Fruit fly (Drosophila melanogaster) whole organism, embryonic: ENCODE results near the gene Rab3GAP1.

ENCODE experiments used
- Adf1 ChIP-seq: fragments of 200-800 bp; sonication (Bioruptor generic); IDR thresholded peaks from 2 replicates; pipeline ENCODE4 v1.3.6; 2022; ENCODE audit warnings: missing biosample characterization, missing genetic modification characterization
- Antp ChIP-seq: fragments of 200-800 bp; sonication (Bioruptor generic); optimal IDR thresholded peaks from 3 replicates; lab custom pipeline; 2016; ENCODE audit warnings: missing biosample characterization, missing genetic modification characterization
- Awh ChIP-seq: fragments of 200-800 bp; sonication (Bioruptor generic); IDR thresholded peaks from 2 replicates; pipeline ENCODE4, ENCODE4 v1.3.6; 2022; ENCODE audit warnings: missing biosample characterization, missing genetic modification characterization
- CG1233 ChIP-seq: fragments of 200-800 bp; sonication (Bioruptor generic); optimal IDR thresholded peaks from 4 replicates; lab custom pipeline; 2018; ENCODE audit warnings: missing biosample characterization, mild to moderate bottlenecking, missing genetic modification characterization
- CG12744 ChIP-seq: fragments of 200-800 bp; sonication (Bioruptor generic); optimal IDR thresholded peaks from 2 replicates; lab custom pipeline; 2016; ENCODE audit warnings: missing biosample characterization, missing genetic modification characterization
- CG14965 ChIP-seq: fragments of 200-800 bp; sonication (Bioruptor generic); optimal IDR thresholded peaks from 2 replicates; lab custom pipeline; 2016; ENCODE audit warnings: missing biosample characterization, missing genetic modification characterization, borderline replicate concordance
- CG15601 ChIP-seq: fragments of 200-800 bp; sonication (Bioruptor generic); optimal IDR thresholded peaks from 3 replicates; lab custom pipeline; 2019; ENCODE audit warnings: missing biosample characterization, mild to moderate bottlenecking, missing genetic modification characterization, moderate library complexity
- CG16779 ChIP-seq: fragments of 200-800 bp; sonication (Bioruptor generic); IDR thresholded peaks from 2 replicates; pipeline ENCODE4 v1.3.6; 2022; ENCODE audit warnings: missing biosample characterization, missing genetic modification characterization
- CG17385 ChIP-seq: fragments of 200-800 bp; sonication (Bioruptor generic); optimal IDR thresholded peaks from 3 replicates; lab custom pipeline; 2018; ENCODE audit warnings: missing biosample characterization, mild to moderate bottlenecking, missing genetic modification characterization
- CG1832 ChIP-seq: fragments of 200-800 bp; sonication (Bioruptor generic); optimal IDR thresholded peaks from 2 replicates; lab custom pipeline; 2017; ENCODE audit warnings: missing biosample characterization, mild to moderate bottlenecking, missing genetic modification characterization, inconsistent platforms
- CG2875 ChIP-seq: fragments of 200-800 bp; sonication (Bioruptor generic); optimal IDR thresholded peaks from 2 replicates; lab custom pipeline; 2017; ENCODE audit warnings: missing biosample characterization, mild to moderate bottlenecking, missing genetic modification characterization, missing genetic modification reagents
- CG30431 ChIP-seq: fragments of 200-800 bp; sonication (Bioruptor generic); optimal IDR thresholded peaks from 2 replicates; lab custom pipeline; 2017; ENCODE audit warnings: missing biosample characterization, missing genetic modification characterization
- CG43689 ChIP-seq: fragments of 200-800 bp; sonication (Bioruptor generic); IDR thresholded peaks from 2 replicates; pipeline ENCODE4 v1.3.6; 2022; ENCODE audit warnings: missing biosample characterization, missing genetic modification characterization
- CG5245 ChIP-seq: fragments of 200-800 bp; sonication (Bioruptor generic); optimal IDR thresholded peaks from 3 replicates; lab custom pipeline; 2016; ENCODE audit warnings: missing biosample characterization, missing genetic modification characterization
- CG6654 ChIP-seq: fragments of 200-800 bp; sonication (Bioruptor generic); optimal IDR thresholded peaks from 2 replicates; lab custom pipeline; 2017; ENCODE audit warnings: missing biosample characterization, mild to moderate bottlenecking, missing genetic modification characterization
- CG6683 ChIP-seq: fragments of 200-800 bp; sonication (Bioruptor generic); optimal IDR thresholded peaks from 2 replicates; lab custom pipeline; 2017; ENCODE audit warnings: missing biosample characterization, mild to moderate bottlenecking, missing genetic modification characterization, missing genetic modification reagents
- CG6813 ChIP-seq: fragments of 200-800 bp; sonication (Bioruptor generic); optimal IDR thresholded peaks from 2 replicates; lab custom pipeline; 2017; ENCODE audit warnings: missing biosample characterization, missing genetic modification characterization, mild to moderate bottlenecking, moderate library complexity, missing genetic modification reagents
- CG7987 ChIP-seq: fragments of 200-800 bp; sonication (Bioruptor generic); optimal IDR thresholded peaks from 2 replicates; lab custom pipeline; 2018; ENCODE audit warnings: missing biosample characterization, mild to moderate bottlenecking, missing genetic modification characterization, moderate library complexity
- CkIIα-i1 ChIP-seq: fragments of 200-800 bp; sonication (Bioruptor generic); IDR thresholded peaks from 2 replicates; pipeline ENCODE4 v1.3.6; 2022; ENCODE audit warnings: missing biosample characterization, missing genetic modification characterization
- Dad ChIP-seq: fragments of 200-800 bp; sonication (Bioruptor generic); optimal IDR thresholded peaks from 3 replicates; lab custom pipeline; 2016; ENCODE audit warnings: missing biosample characterization, missing genetic modification characterization
- Doc3 ChIP-seq: fragments of 200-800 bp; sonication (Bioruptor generic); IDR thresholded peaks from 3 replicates; pipeline ENCODE4 v1.3.6; 2022; ENCODE audit warnings: missing biosample characterization, missing genetic modification characterization; ENCODE audit not compliant: partially characterized antibody
- Hr3 ChIP-seq: fragments of 200-800 bp; sonication (Bioruptor generic); optimal IDR thresholded peaks from 3 replicates; lab custom pipeline; 2016; ENCODE audit warnings: missing biosample characterization, missing genetic modification characterization
- Mad ChIP-seq: fragments of 200-800 bp; sonication (Bioruptor generic); optimal IDR thresholded peaks from 2 replicates; lab custom pipeline; 2016; ENCODE audit warnings: missing biosample characterization, missing genetic modification characterization
- NK7.1 ChIP-seq: fragments of 200-800 bp; sonication (Bioruptor generic); optimal IDR thresholded peaks from 3 replicates; lab custom pipeline; 2016; ENCODE audit warnings: missing biosample characterization, missing genetic modification characterization
- NfI ChIP-seq: fragments of 200-800 bp; sonication (Bioruptor generic); optimal IDR thresholded peaks from 3 replicates; lab custom pipeline; 2018; ENCODE audit warnings: missing biosample characterization, mild to moderate bottlenecking, missing genetic modification characterization, moderate library complexity
- Spps ChIP-seq: fragments of 200-800 bp; sonication (Bioruptor generic); optimal IDR thresholded peaks from 2 replicates; lab custom pipeline; 2018; ENCODE audit warnings: missing biosample characterization, mild to moderate bottlenecking, missing genetic modification characterization
- Stat92E ChIP-seq, 3 experiments: fragments of >200 bp in 2 of 3; fragments of 200-800 bp in 1 of 3; sonication (Bioruptor generic) in 1 of 3; optimal IDR thresholded peaks; 2 replicates each; lab custom pipeline; 2017 to 2019; ENCODE audit warnings: missing biosample characterization in 3 of 3, missing genetic modification characterization in 3 of 3, mild to moderate bottlenecking in 1 of 3, moderate library complexity in 1 of 3
- TFAM ChIP-seq: fragments of 200-800 bp; sonication (Bioruptor generic); optimal IDR thresholded peaks from 2 replicates; lab custom pipeline; 2017; ENCODE audit warnings: missing biosample characterization, missing genetic modification characterization, inconsistent platforms
- ab ChIP-seq: fragments of 200-800 bp; sonication (Bioruptor generic); optimal IDR thresholded peaks from 2 replicates; lab custom pipeline; 2016; ENCODE audit warnings: missing biosample characterization, missing genetic modification characterization
- aop ChIP-seq: fragments of 200-800 bp; sonication (Bioruptor generic); IDR thresholded peaks from 2 replicates; pipeline ENCODE4 v1.3.6; 2022; ENCODE audit warnings: missing biosample characterization, missing genetic modification characterization
- az2 ChIP-seq: fragments of 200-800 bp; sonication (Bioruptor generic); optimal IDR thresholded peaks from 3 replicates; lab custom pipeline; 2016; ENCODE audit warnings: missing biosample characterization, missing genetic modification characterization
- bab2 ChIP-seq: fragments of 200-800 bp; sonication (Bioruptor generic); optimal IDR thresholded peaks from 2 replicates; lab custom pipeline; 2016; ENCODE audit warnings: missing biosample characterization, missing genetic modification characterization
- btn ChIP-seq: fragments of 200-800 bp; sonication (Bioruptor generic); optimal IDR thresholded peaks from 2 replicates; lab custom pipeline; 2016; ENCODE audit warnings: missing biosample characterization, missing genetic modification characterization
- caup ChIP-seq: fragments of 200-800 bp; sonication (Bioruptor generic); optimal IDR thresholded peaks from 3 replicates; lab custom pipeline; 2017; ENCODE audit warnings: missing biosample characterization, mild to moderate bottlenecking, missing genetic modification characterization, moderate library complexity; ENCODE audit not compliant: severe bottlenecking
- eyg ChIP-seq: fragments of 200-800 bp; sonication (Bioruptor generic); optimal IDR thresholded peaks from 3 replicates; lab custom pipeline; 2016; ENCODE audit warnings: missing biosample characterization, missing genetic modification characterization
- gfzf ChIP-seq: fragments of 200-800 bp; sonication (Bioruptor generic); optimal IDR thresholded peaks from 2 replicates; lab custom pipeline; 2016; ENCODE audit warnings: missing biosample characterization, mild to moderate bottlenecking, missing genetic modification characterization, moderate library complexity
- gro ChIP-seq: fragments of 200-800 bp; sonication (Bioruptor generic); optimal IDR thresholded peaks from 2 replicates; lab custom pipeline; 2016; ENCODE audit warnings: missing biosample characterization, missing genetic modification characterization
- ind ChIP-seq: fragments of 200-800 bp; sonication (Bioruptor generic); optimal IDR thresholded peaks from 3 replicates; lab custom pipeline; 2016; ENCODE audit warnings: missing biosample characterization, missing genetic modification characterization
- kah ChIP-seq: fragments of 200-800 bp; sonication (Bioruptor generic); optimal IDR thresholded peaks from 2 replicates; lab custom pipeline; 2018; ENCODE audit warnings: missing biosample characterization, mild to moderate bottlenecking, missing genetic modification characterization
- ken ChIP-seq: fragments of 200-800 bp; sonication (Bioruptor generic); IDR thresholded peaks from 3 replicates; pipeline ENCODE4 v1.3.6; 2022; ENCODE audit warnings: missing biosample characterization, missing genetic modification characterization
- lmd ChIP-seq: fragments of 200-800 bp; sonication (Bioruptor generic); IDR thresholded peaks from 2 replicates; pipeline ENCODE4 v1.3.6; 2022; ENCODE audit warnings: missing biosample characterization, missing genetic modification characterization
- mirr ChIP-seq: fragments of 200-800 bp; sonication (Bioruptor generic); optimal IDR thresholded peaks from 3 replicates; lab custom pipeline; 2018; ENCODE audit warnings: missing biosample characterization, mild to moderate bottlenecking, missing genetic modification characterization
- odd ChIP-seq: fragments of 200-800 bp; sonication (Bioruptor generic); optimal IDR thresholded peaks from 2 replicates; lab custom pipeline; 2017; ENCODE audit warnings: missing biosample characterization, mild to moderate bottlenecking, missing genetic modification characterization
- pho ChIP-seq: fragments of 200-800 bp; sonication (Bioruptor generic); optimal IDR thresholded peaks from 2 replicates; lab custom pipeline; 2016; ENCODE audit warnings: missing biosample characterization, missing genetic modification characterization
- unc-4 ChIP-seq: fragments of 200-800 bp; sonication (Bioruptor generic); IDR thresholded peaks from 2 replicates; pipeline ENCODE4 v1.3.6; 2022; ENCODE audit warnings: missing biosample characterization, missing genetic modification characterization; ENCODE audit not compliant: partially characterized antibody
- vnd ChIP-seq: fragments of 200-800 bp; sonication (Bioruptor generic); IDR thresholded peaks from 3 replicates; pipeline ENCODE4 v1.3.6; 2022; ENCODE audit warnings: missing biosample characterization, missing genetic modification characterization; ENCODE audit not compliant: partially characterized antibody
- vvl ChIP-seq: fragments of 200-800 bp; sonication (Bioruptor generic); IDR thresholded peaks from 2 replicates; pipeline ENCODE4 v1.3.6; 2022; ENCODE audit warnings: missing biosample characterization, missing genetic modification characterization
- wdn ChIP-seq: fragments of 200-800 bp; sonication (Bioruptor generic); IDR thresholded peaks from 2 replicates; pipeline ENCODE4 v1.3.6; 2022; ENCODE audit warnings: missing biosample characterization, missing genetic modification characterization
- zfh1 ChIP-seq: fragments of 200-800 bp; sonication (Bioruptor generic); IDR thresholded peaks from 3 replicates; pipeline ENCODE4 v1.3.6; 2022; ENCODE audit warnings: missing biosample characterization, missing genetic modification characterization

Rab3GAP1 gene

dm6 chr2L:1643252-1643864 is 32.4 kb upstream of the Rab3GAP1 start (continued):
- TF ChIP-seq CG16779 (GFP tag; lab: Robert Waterston, UW) (peak; percentile 86), CG1832 (peak; percentile 93), CG30431 (GFP tag; lab: Kevin White, UChicago) (peak; percentile 88), Adf1 (GFP tag; lab: Robert Waterston, UW) (peak; percentile 86), gfzf (no peak), kah (GFP tag; lab: Kevin White, UChicago) (peak; percentile 94), CG12744 (peak; percentile 86), ind (peak; percentile 97), wdn (peak; percentile 94), bab2 (GFP tag; lab: Kevin White, UChicago) (peak; percentile 85), CG2875 (GFP tag; lab: Kevin White, UChicago) (peak; percentile 93), Awh (GFP tag; lab: Robert Waterston, UW) (peak; percentile 96), ab (GFP tag; lab: Kevin White, UChicago) (peak; percentile 45), CG6813 (peak; percentile 97), unc-4 (GFP tag; lab: Robert Waterston, UW) (peak; percentile 33; the same call in 1 of the 2 replicates), ken (GFP tag; lab: Robert Waterston, UW) (peak; percentile 86), TFAM (peak; percentile 76), zfh1 (peak; percentile 84), CG14965 (GFP tag; lab: Kevin White, UChicago) (no peak), CkIIα-i1 (GFP tag; lab: Robert Waterston, UW) (peak; percentile 77), CG43689 (GFP tag; lab: Robert Waterston, UW) (peak; percentile 90), Mad (GFP tag; lab: Kevin White, UChicago) (peak; percentile 75), Hr3 (GFP tag; lab: Kevin White, UChicago) (peak; percentile 95), aop (GFP tag; lab: Robert Waterston, UW) (peak; percentile 47; the same call in 1 of the 2 replicates), vvl (GFP tag; lab: Robert Waterston, UW) (peak; percentile 97), Antp (GFP tag; lab: Kevin White, UChicago) (peak; percentile 75), NK7.1 (GFP tag; lab: Kevin White, UChicago) (peak; percentile 84), Dad (GFP tag; lab: Kevin White, UChicago) (peak; percentile 82), CG15601 (tag; lab: Kevin White, UChicago) (peak; percentile 95), Spps (tag; lab: Kevin White, UChicago) (peak; percentile 87), CG5245 (peak; percentile 91), CG7987 (GFP tag; lab: Kevin White, UChicago) (peak; percentile 90), caup (peak; percentile 98), btn (peak; percentile 72), CG17385 (GFP tag; lab: Kevin White, UChicago) (peak; percentile 97), CG6654 (GFP tag; lab: Kevin White, UChicago) (peak; percentile 91), CG6683 (GFP tag; lab: Kevin White, UChicago) (peak; percentile 96), pho (peak; percentile 92), mirr (peak; percentile 94), vnd (GFP tag; lab: Robert Waterston, UW) (no peak), gro (GFP tag; lab: Kevin White, UChicago) (peak; percentile 85), CG1233 (GFP tag; lab: Kevin White, UChicago) (peak; percentile 98), NfI (GFP tag; lab: Kevin White, UChicago) (peak; percentile 98), az2 (GFP tag; lab: Kevin White, UChicago) (peak; percentile 95), Doc3 (no peak), odd (GFP tag; lab: Kevin White, UChicago) (peak; percentile 98), Stat92E (GFP tag; optimal IDR thresholded peaks at IDR 0.05; lab: Kevin White, UChicago) (peak in 1 of 3 experiments; percentile 65), eyg (peak; percentile 87), lmd (GFP tag; lab: Robert Waterston, UW) (peak; percentile 98)
